Fruit fly (Drosophila melanogaster) whole organism, embryonic: Measurements from ENCODE around the gene chb.

Experiments used
- Aef1 ChIP-seq: fragments of 200-800 bp; sonication (Bioruptor generic); IDR thresholded peaks from 3 replicates; pipeline ENCODE4 v1.3.6; 2022; ENCODE audit warnings: missing biosample characterization, missing genetic modification characterization
- Atf-2 ChIP-seq: fragments of 200-800 bp; sonication (Bioruptor generic); optimal IDR thresholded peaks from 2 replicates; lab custom pipeline; 2016; ENCODE audit warnings: missing biosample characterization, missing genetic modification characterization
- CG10209 ChIP-seq: fragments of 200-800 bp; sonication (Bioruptor generic); optimal IDR thresholded peaks from 3 replicates; lab custom pipeline; 2017; ENCODE audit warnings: missing biosample characterization, mild to moderate bottlenecking, missing genetic modification characterization, missing genetic modification reagents
- CG12071 ChIP-seq: fragments of 200-800 bp; sonication (Bioruptor generic); optimal IDR thresholded peaks from 3 replicates; lab custom pipeline; 2018; ENCODE audit warnings: missing biosample characterization, mild to moderate bottlenecking, missing genetic modification characterization
- CG12104 ChIP-seq: fragments of 200-800 bp; sonication (Bioruptor generic); optimal IDR thresholded peaks from 3 replicates; lab custom pipeline; 2016; ENCODE audit warnings: missing biosample characterization, missing genetic modification characterization
- CG12744 ChIP-seq: fragments of 200-800 bp; sonication (Bioruptor generic); optimal IDR thresholded peaks from 2 replicates; lab custom pipeline; 2016; ENCODE audit warnings: missing biosample characterization, missing genetic modification characterization
- CG13296 ChIP-seq: fragments of 200-800 bp; sonication (Bioruptor generic); optimal IDR thresholded peaks from 3 replicates; lab custom pipeline; 2018; ENCODE audit warnings: missing biosample characterization, mild to moderate bottlenecking, missing genetic modification characterization
- CG14441 ChIP-seq: fragments of 200-800 bp; sonication (Bioruptor generic); IDR thresholded peaks from 2 replicates; pipeline ENCODE4 v1.3.6; 2022; ENCODE audit warnings: missing biosample characterization, missing genetic modification characterization
- CG14710 ChIP-seq: fragments of 200-800 bp; sonication (Bioruptor generic); optimal IDR thresholded peaks from 3 replicates; lab custom pipeline; 2019; ENCODE audit warnings: missing biosample characterization, mild to moderate bottlenecking, missing genetic modification characterization, moderate library complexity
- CG15269 ChIP-seq: fragments of 200-800 bp; sonication (Bioruptor generic); optimal IDR thresholded peaks from 2 replicates; lab custom pipeline; 2018; ENCODE audit warnings: missing biosample characterization, mild to moderate bottlenecking, missing genetic modification characterization, moderate library complexity
- CG15514 ChIP-seq: fragments of 200-800 bp; sonication (Bioruptor generic); optimal IDR thresholded peaks from 3 replicates; lab custom pipeline; 2017; ENCODE audit warnings: missing biosample characterization, missing genetic modification characterization, mild to moderate bottlenecking, moderate library complexity, missing genetic modification reagents
- CG15696 ChIP-seq: fragments of 200-800 bp; sonication (Bioruptor generic); optimal IDR thresholded peaks from 2 replicates; lab custom pipeline; 2019; ENCODE audit warnings: missing biosample characterization, mild to moderate bottlenecking, missing genetic modification characterization, moderate library complexity
- CG1602 ChIP-seq: fragments of 200-800 bp; sonication (Bioruptor generic); optimal IDR thresholded peaks from 3 replicates; lab custom pipeline; 2016; ENCODE audit warnings: missing biosample characterization, missing genetic modification characterization
- CG1647 ChIP-seq: fragments of 200-800 bp; sonication (Bioruptor generic); optimal IDR thresholded peaks from 3 replicates; lab custom pipeline; 2016; ENCODE audit warnings: missing biosample characterization, missing genetic modification characterization
- CG17829 ChIP-seq: fragments of 200-800 bp; optimal IDR thresholded peaks from 2 replicates; lab custom pipeline; 2019; ENCODE audit warnings: missing biosample characterization, mild to moderate bottlenecking, missing genetic modification characterization, moderate library complexity
- CG2116 ChIP-seq: fragments of 200-800 bp; sonication (Bioruptor generic); optimal IDR thresholded peaks from 3 replicates; lab custom pipeline; 2018; ENCODE audit warnings: missing biosample characterization, mild to moderate bottlenecking, missing genetic modification characterization
- CG2712 ChIP-seq: fragments of 200-800 bp; optimal IDR thresholded peaks from 3 replicates; lab custom pipeline; 2019; ENCODE audit warnings: missing biosample characterization, mild to moderate bottlenecking, missing genetic modification characterization, moderate library complexity
- CG2889 ChIP-seq: fragments of 200-800 bp; sonication (Bioruptor generic); IDR thresholded peaks from 3 replicates; pipeline ENCODE4 v1.3.6; 2022; ENCODE audit warnings: missing biosample characterization, missing genetic modification characterization
- CG30020 ChIP-seq: fragments of 200-800 bp; optimal IDR thresholded peaks from 2 replicates; lab custom pipeline; 2019; ENCODE audit warnings: missing biosample characterization, mild to moderate bottlenecking, missing genetic modification characterization, moderate library complexity
- CG3163 ChIP-seq: fragments of 200-800 bp; sonication (Bioruptor generic); optimal IDR thresholded peaks from 3 replicates; lab custom pipeline; 2016; ENCODE audit warnings: missing biosample characterization, missing genetic modification characterization
- CG3726 ChIP-seq: fragments of 200-800 bp; sonication (Bioruptor generic); IDR thresholded peaks from 3 replicates; pipeline ENCODE4, ENCODE4 v1.3.6; 2022; ENCODE audit warnings: missing biosample characterization, missing genetic modification characterization
- CG4282 ChIP-seq: fragments of 200-800 bp; sonication (Bioruptor generic); optimal IDR thresholded peaks from 2 replicates; lab custom pipeline; 2016; ENCODE audit warnings: missing biosample characterization, missing genetic modification characterization
- CG4424 ChIP-seq: fragments of 200-800 bp; sonication (Bioruptor generic); optimal IDR thresholded peaks from 3 replicates; lab custom pipeline; 2016; ENCODE audit warnings: missing biosample characterization, missing genetic modification characterization
- CG4730 ChIP-seq: fragments of 200-800 bp; sonication (Bioruptor generic); IDR thresholded peaks from 2 replicates; pipeline ENCODE4 v1.3.6; 2022; ENCODE audit warnings: missing biosample characterization, missing genetic modification characterization
- CG6272 ChIP-seq: fragments of 200-800 bp; sonication (Bioruptor generic); IDR thresholded peaks from 2 replicates; pipeline ENCODE4 v1.3.6; 2022; ENCODE audit warnings: missing biosample characterization, missing genetic modification characterization
- CG6689 ChIP-seq: fragments of 200-800 bp; sonication (Bioruptor generic); IDR thresholded peaks from 2 replicates; pipeline ENCODE4 v1.3.6; 2022; ENCODE audit warnings: missing biosample characterization, missing genetic modification characterization
- CG7786 ChIP-seq: fragments of 200-800 bp; sonication (Bioruptor generic); optimal IDR thresholded peaks from 2 replicates; lab custom pipeline; 2016; ENCODE audit warnings: missing biosample characterization, missing genetic modification characterization
- CG9215 ChIP-seq: fragments of 200-800 bp; sonication (Bioruptor generic); IDR thresholded peaks from 2 replicates; pipeline ENCODE4 v1.3.6; 2022; ENCODE audit warnings: missing biosample characterization, missing genetic modification characterization
- CG9797 ChIP-seq: fragments of 200-800 bp; sonication (Bioruptor generic); optimal IDR thresholded peaks from 3 replicates; lab custom pipeline; 2018; ENCODE audit warnings: missing biosample characterization, mild to moderate bottlenecking, missing genetic modification characterization
- CTCF ChIP-seq: fragments of 200-800 bp; sonication (Bioruptor generic); optimal IDR thresholded peaks from 2 replicates; lab custom pipeline; 2017; ENCODE audit warnings: missing biosample characterization, mild to moderate bottlenecking, missing genetic modification characterization, moderate library complexity
- CkIIα-i1 ChIP-seq: fragments of 200-800 bp; sonication (Bioruptor generic); IDR thresholded peaks from 2 replicates; pipeline ENCODE4 v1.3.6; 2022; ENCODE audit warnings: missing biosample characterization, missing genetic modification characterization
- CoRest ChIP-seq: fragments of 200-800 bp; sonication (Bioruptor generic); optimal IDR thresholded peaks from 3 replicates; lab custom pipeline; 2018; ENCODE audit warnings: missing biosample characterization, mild to moderate bottlenecking, missing genetic modification characterization, moderate library complexity
- Dbx ChIP-seq: fragments of 200-800 bp; sonication (Bioruptor generic); IDR thresholded peaks from 3 replicates; pipeline ENCODE4 v1.3.6; 2022; ENCODE audit warnings: missing biosample characterization, missing genetic modification characterization
- Deaf1 ChIP-seq: fragments of 200-800 bp; optimal IDR thresholded peaks from 3 replicates; lab custom pipeline; 2019; ENCODE audit warnings: missing biosample characterization, mild to moderate bottlenecking, missing genetic modification characterization, moderate library complexity
- Dll ChIP-seq: fragments of 200-800 bp; sonication (Bioruptor generic); IDR thresholded peaks from 4 replicates; pipeline ENCODE4 v1.3.6; 2022; ENCODE audit warnings: missing biosample characterization, missing genetic modification characterization; ENCODE audit not compliant: partially characterized antibody
- Doc2 ChIP-seq: fragments of 200-800 bp; sonication (Bioruptor generic); IDR thresholded peaks from 2 replicates; pipeline ENCODE4 v1.3.6; 2022; ENCODE audit warnings: missing biosample characterization, missing genetic modification characterization
- Nf-YA ChIP-seq: fragments of 200-800 bp; sonication (Bioruptor generic); IDR thresholded peaks from 2 replicates; pipeline ENCODE4 v1.3.6; 2022; ENCODE audit warnings: missing biosample characterization, missing genetic modification characterization
- Nf-YB ChIP-seq: fragments of 200-800 bp; sonication (Bioruptor generic); optimal IDR thresholded peaks from 3 replicates; lab custom pipeline; 2019; ENCODE audit warnings: missing biosample characterization, mild to moderate bottlenecking, missing genetic modification characterization, moderate library complexity
- PHDP ChIP-seq: fragments of 200-800 bp; sonication (Bioruptor generic); optimal IDR thresholded peaks from 3 replicates; lab custom pipeline; 2018; ENCODE audit warnings: missing biosample characterization, mild to moderate bottlenecking, missing genetic modification characterization, moderate library complexity
- Usf ChIP-seq: fragments of 200-800 bp; sonication (Bioruptor generic); optimal IDR thresholded peaks from 2 replicates; lab custom pipeline; 2017; ENCODE audit warnings: missing genotype, missing biosample characterization, missing genetic modification characterization
- YL-1 ChIP-seq: fragments of 200-800 bp; sonication (Bioruptor generic); optimal IDR thresholded peaks from 3 replicates; lab custom pipeline; 2017; ENCODE audit warnings: missing biosample characterization, mild to moderate bottlenecking, missing genetic modification characterization
- ap ChIP-seq: fragments of 200-800 bp; sonication (Bioruptor generic); IDR thresholded peaks from 2 replicates; pipeline ENCODE4 v1.3.6; 2022; ENCODE audit warnings: missing biosample characterization, missing genetic modification characterization
- ato ChIP-seq: fragments of 200-800 bp; sonication (Bioruptor generic); IDR thresholded peaks from 2 replicates; pipeline ENCODE4 v1.3.6; 2022; ENCODE audit warnings: missing biosample characterization, missing genetic modification characterization; ENCODE audit not compliant: partially characterized antibody
- bab2 ChIP-seq: fragments of 200-800 bp; sonication (Bioruptor generic); optimal IDR thresholded peaks from 2 replicates; lab custom pipeline; 2016; ENCODE audit warnings: missing biosample characterization, missing genetic modification characterization
- corto ChIP-seq: fragments of 200-800 bp; sonication (Bioruptor generic); optimal IDR thresholded peaks from 2 replicates; lab custom pipeline; 2016; ENCODE audit warnings: missing biosample characterization, mild to moderate bottlenecking, missing genetic modification characterization, moderate library complexity
- crol ChIP-seq: fragments of 200-800 bp; sonication (Bioruptor generic); IDR thresholded peaks from 2 replicates; pipeline ENCODE4 v1.3.6; 2022; ENCODE audit warnings: missing biosample characterization, missing genetic modification characterization
- ems ChIP-seq: fragments of 200-800 bp; sonication (Bioruptor generic); optimal IDR thresholded peaks from 3 replicates; lab custom pipeline; 2016; ENCODE audit warnings: missing biosample characterization, missing genetic modification characterization
- klu ChIP-seq: fragments of 200-800 bp; sonication (Bioruptor generic); IDR thresholded peaks from 2 replicates; pipeline ENCODE4 v1.3.6; 2022; ENCODE audit warnings: missing biosample characterization, missing genetic modification characterization
- nau ChIP-seq: fragments of 200-800 bp; sonication (Bioruptor generic); optimal IDR thresholded peaks from 3 replicates; lab custom pipeline; 2017; ENCODE audit warnings: missing biosample characterization, mild to moderate bottlenecking, missing genetic modification characterization, missing genetic modification reagents
- pum ChIP-seq: fragments of 200-800 bp; sonication (Bioruptor generic); optimal IDR thresholded peaks from 2 replicates; lab custom pipeline; 2016; ENCODE audit warnings: missing biosample characterization, missing genetic modification characterization
- wdn ChIP-seq: fragments of 200-800 bp; sonication (Bioruptor generic); IDR thresholded peaks from 2 replicates; pipeline ENCODE4 v1.3.6; 2022; ENCODE audit warnings: missing biosample characterization, missing genetic modification characterization

The chb gene

DNA sequence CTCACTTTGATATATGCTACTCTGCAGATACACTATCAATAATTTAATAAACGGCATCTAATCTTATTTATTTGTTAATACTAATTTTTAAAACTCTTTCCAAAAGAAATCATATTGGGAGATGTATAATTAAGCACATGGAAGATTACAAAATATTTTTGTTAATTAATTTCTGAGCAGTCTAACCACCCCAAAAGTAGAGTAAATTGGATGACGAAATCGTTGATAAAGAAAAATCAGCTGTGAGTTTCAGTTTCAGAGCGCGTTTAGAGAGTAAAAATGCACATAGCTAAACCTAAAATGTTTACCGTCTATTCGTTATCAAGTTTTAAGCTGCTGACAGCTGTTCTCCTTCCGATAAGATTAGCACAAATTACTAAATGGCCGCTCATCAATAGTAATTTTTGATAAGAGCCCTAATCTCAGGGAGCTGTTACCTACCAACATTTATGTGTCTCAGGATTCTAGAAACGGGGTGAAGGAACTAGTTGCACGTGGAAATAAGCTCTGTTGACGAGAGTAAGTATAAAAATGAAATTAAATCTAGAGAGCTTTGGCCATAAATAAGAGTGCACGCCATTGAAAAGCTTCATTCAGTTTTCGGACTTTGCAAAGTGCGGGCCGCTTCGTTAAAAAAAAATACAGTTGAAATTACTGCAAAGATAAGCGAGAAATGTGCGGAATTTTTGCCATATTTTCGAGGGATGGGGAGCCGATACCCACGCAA lies at the start of gene chb, which contains the start of gene AsnS (continued):
- TF ChIP-seq crol (GFP tag; lab: Robert Waterston, UW) (peak; percentile 12; the same call in 1 of the 2 replicates), ato (no peak), CG12071 (GFP tag; lab: Kevin White, UChicago) (peak; percentile 83), CG30020 (tag; lab: Kevin White, UChicago) (peak; percentile 9), CG1647 (GFP tag; lab: Kevin White, UChicago) (peak; percentile 63), PHDP (tag; lab: Kevin White, UChicago) (peak; percentile 96), ems (peak; percentile 69), CG9797 (GFP tag; lab: Kevin White, UChicago) (no peak), corto (GFP tag; lab: Kevin White, UChicago) (peak; percentile 48), Deaf1 (no peak), CG2116 (GFP tag; lab: Kevin White, UChicago) (peak; percentile 49), CG9215 (peak; percentile 80), CTCF (GFP tag; lab: Kevin White, UChicago) (no peak), Dll (GFP tag; lab: Robert Waterston, UW) (no peak), CG4282 (GFP tag; lab: Kevin White, UChicago) (no peak), Doc2 (GFP tag; lab: Robert Waterston, UW) (peak; percentile 53), bab2 (GFP tag; lab: Kevin White, UChicago) (peak; percentile 66), CG15696 (tag; lab: Kevin White, UChicago) (peak; percentile 35), Aef1 (peak; percentile 95), CG3726 (GFP tag; lab: Robert Waterston, UW) (peak; percentile 81), wdn (peak; percentile 93), CG12744 (GFP tag; lab: Kevin White, UChicago) (peak; percentile 17), klu (GFP tag; lab: Robert Waterston, UW) (peak; percentile 86), CG2889 (peak; percentile 88), CG10209 (GFP tag; lab: Kevin White, UChicago) (peak; percentile 88), CG6689 (GFP tag; lab: Robert Waterston, UW) (peak; percentile 92), CG14441 (GFP tag; lab: Robert Waterston, UW) (peak; percentile 94), pum (GFP tag; lab: Kevin White, UChicago) (peak; percentile 61), CG12104 (GFP tag; lab: Kevin White, UChicago) (peak; percentile 85), CG13296 (GFP tag; lab: Kevin White, UChicago) (peak; percentile 76), CoRest (tag; lab: Kevin White, UChicago) (peak; percentile 94), CG15514 (GFP tag; lab: Kevin White, UChicago) (peak; percentile 73), Nf-YA (peak; percentile 90), Dbx (GFP tag; lab: Robert Waterston, UW) (peak; percentile 88), Usf (GFP tag; lab: Kevin White, UChicago) (peak; percentile 58), CG15269 (peak; percentile 96), CG17829 (tag; lab: Kevin White, UChicago) (peak; percentile 81), CG1602 (GFP tag; lab: Kevin White, UChicago) (peak; percentile 81), CG3163 (GFP tag; lab: Kevin White, UChicago) (no peak), Nf-YB (GFP tag; lab: Kevin White, UChicago) (peak; percentile 76), CG4424 (GFP tag; lab: Kevin White, UChicago) (peak; percentile 82), YL-1 (GFP tag; lab: Kevin White, UChicago) (no peak), CG14710 (peak; percentile 70), CG7786 (GFP tag; lab: Kevin White, UChicago) (peak; percentile 41), CG6272 (GFP tag; lab: Robert Waterston, UW) (peak; percentile 84), Atf-2 (GFP tag; lab: Kevin White, UChicago) (peak; percentile 21), CG4730 (GFP tag; lab: Robert Waterston, UW) (peak; percentile 93), ap (GFP tag; lab: Robert Waterston, UW) (peak; percentile 85), CG2712 (tag; lab: Kevin White, UChicago) (peak; percentile 95), nau (GFP tag; lab: Kevin White, UChicago) (peak; percentile 70), CkIIα-i1 (GFP tag; lab: Robert Waterston, UW) (peak; percentile 44; the same call in 1 of the 2 replicates)
